Worm (Caenorhabditis elegans) whole organism, L2 larva: Measurements from ENCODE around the gene rde-4.
A peak's percentile ranks its signal among the peaks of the same experiment; 100 is the strongest.

Experiments
- F13H6.1 ChIP-seq: sonication (generic microtip); optimal IDR thresholded peaks from 2 replicates; lab custom pipeline; 2016; ENCODE audit warnings: missing genetic modification characterization, missing compliant biosample characterization
- Y55F3AM.14 ChIP-seq: fragments of 200-800 bp; sonication (Bioruptor generic); optimal IDR thresholded peaks from 2 replicates; lab custom pipeline; 2018; ENCODE audit warnings: mild to moderate bottlenecking, missing genetic modification characterization, missing compliant biosample characterization
- alr-1 ChIP-seq: fragments of 150-350 bp; optimal IDR thresholded peaks from 2 replicates; lab custom pipeline; 2014; ENCODE audit warnings: missing biosample characterization, missing genetic modification characterization
- ama-1 ChIP-seq: fragments of 150-350 bp; optimal IDR thresholded peaks from 2 replicates; lab custom pipeline; 2018; ENCODE audit warnings: inconsistent platforms
- blmp-1 ChIP-seq: sonication (generic microtip); optimal IDR thresholded peaks from 2 replicates; lab custom pipeline; 2017; ENCODE audit warnings: missing genetic modification characterization, mild to moderate bottlenecking, missing compliant biosample characterization, antibody characterized with exemption, moderate library complexity; ENCODE audit not compliant: insufficient read depth
- ceh-16 ChIP-seq: fragments of 150-350 bp; optimal IDR thresholded peaks from 2 replicates; lab custom pipeline; 2014; ENCODE audit warnings: missing biosample characterization, missing genetic modification characterization
- ceh-82 ChIP-seq: fragments of 150-350 bp; optimal IDR thresholded peaks from 2 replicates; lab custom pipeline; 2014; ENCODE audit warnings: missing biosample characterization, missing genetic modification characterization
- egl-27 ChIP-seq: sonication (generic microtip); optimal IDR thresholded peaks from 3 replicates; lab custom pipeline; 2017; ENCODE audit warnings: missing biosample characterization, missing genetic modification reagents, missing genetic modification characterization
- elt-1 ChIP-seq: fragments of 150-350 bp; optimal IDR thresholded peaks from 2 replicates; lab custom pipeline; 2014; ENCODE audit warnings: missing biosample characterization, missing genetic modification characterization
- elt-3 ChIP-seq: sonication (generic microtip); optimal IDR thresholded peaks from 2 replicates; lab custom pipeline; 2017; ENCODE audit warnings: missing biosample characterization, missing genetic modification characterization
- fos-1 ChIP-seq: fragments of 150-350 bp; optimal IDR thresholded peaks from 2 replicates; lab custom pipeline; 2014; ENCODE audit warnings: missing biosample characterization, missing genetic modification characterization
- gmeb-1 ChIP-seq: fragments of 150-350 bp; optimal IDR thresholded peaks from 2 replicates; lab custom pipeline; 2014; ENCODE audit warnings: missing biosample characterization, missing genetic modification characterization
- lin-11 ChIP-seq: fragments of 150-350 bp; sonication (generic microtip); optimal IDR thresholded peaks from 2 replicates; lab custom pipeline; 2014; ENCODE audit warnings: missing biosample characterization, missing genetic modification characterization, inconsistent platforms, mixed read lengths
- lin-39 ChIP-seq: fragments of 150-350 bp; optimal IDR thresholded peaks from 2 replicates; lab custom pipeline; 2014; ENCODE audit warnings: missing biosample characterization, missing genetic modification reagents, missing genetic modification characterization
- lsy-2 ChIP-seq, 2 experiments: fragments of 150-350 bp in 1 of 2; sonication (generic microtip) in 1 of 2; optimal IDR thresholded peaks; 2 replicates each; lab custom pipeline; 2014 to 2017; ENCODE audit warnings: missing biosample characterization in 2 of 2, missing genetic modification characterization in 2 of 2
- mbf-1 ChIP-seq: sonication (generic microtip); optimal IDR thresholded peaks from 2 replicates; lab custom pipeline; 2017; ENCODE audit warnings: missing biosample characterization, missing genetic modification characterization
- mdl-1 ChIP-seq, 2 experiments: fragments of 150-350 bp in 1 of 2; sonication (generic microtip) in 1 of 2; optimal IDR thresholded peaks; 2 replicates each; lab custom pipeline; 2017; ENCODE audit warnings: missing biosample characterization in 2 of 2, missing genetic modification characterization in 2 of 2
- nhr-10 ChIP-seq: sonication (generic microtip); optimal IDR thresholded peaks from 2 replicates; lab custom pipeline; 2017; ENCODE audit warnings: missing biosample characterization, missing genetic modification characterization
- nhr-12 ChIP-seq: fragments of 150-350 bp; optimal IDR thresholded peaks from 2 replicates; lab custom pipeline; 2014; ENCODE audit warnings: missing biosample characterization, missing genetic modification characterization
- nhr-129 ChIP-seq: fragments of 150-350 bp; optimal IDR thresholded peaks from 2 replicates; lab custom pipeline; 2014; ENCODE audit warnings: missing biosample characterization, missing genetic modification characterization
- nhr-21 ChIP-seq: fragments of 150-350 bp; optimal IDR thresholded peaks from 2 replicates; lab custom pipeline; 2014; ENCODE audit warnings: missing biosample characterization, missing genetic modification characterization
- nhr-23 ChIP-seq: fragments of 150-350 bp; optimal IDR thresholded peaks from 2 replicates; lab custom pipeline; 2014; ENCODE audit warnings: missing biosample characterization, missing genetic modification reagents, missing genetic modification characterization
- nhr-237 ChIP-seq: fragments of 150-350 bp; optimal IDR thresholded peaks from 2 replicates; lab custom pipeline; 2014; ENCODE audit warnings: missing biosample characterization, missing genetic modification characterization
- nhr-25 ChIP-seq: fragments of 150-350 bp; sonication (generic microtip); optimal IDR thresholded peaks from 3 replicates; lab custom pipeline; 2014; ENCODE audit warnings: missing biosample characterization, missing genetic modification characterization
- peb-1 ChIP-seq: fragments of 150-350 bp; optimal IDR thresholded peaks from 2 replicates; lab custom pipeline; 2014; ENCODE audit warnings: missing biosample characterization, missing genetic modification characterization
- sem-4 ChIP-seq: fragments of 150-350 bp; optimal IDR thresholded peaks from 2 replicates; lab custom pipeline; 2014; ENCODE audit warnings: missing biosample characterization, missing genetic modification reagents, missing genetic modification characterization
- sma-3 ChIP-seq: sonication (generic microtip); optimal IDR thresholded peaks from 2 replicates; lab custom pipeline; 2016; ENCODE audit warnings: missing genetic modification reagents, missing genetic modification characterization, missing compliant biosample characterization
- sma-9 ChIP-seq, 2 experiments: fragments of 150-350 bp in 1 of 2; sonication (generic microtip) in 1 of 2; optimal IDR thresholded peaks; 2 replicates each; lab custom pipeline; 2014 to 2016; ENCODE audit warnings: missing genetic modification characterization in 2 of 2, mild to moderate bottlenecking in 1 of 2, missing biosample characterization in 1 of 2, missing compliant biosample characterization in 1 of 2, missing genetic modification reagents in 1 of 2, moderate library complexity in 1 of 2
- snpc-4 ChIP-seq: fragments of 150-350 bp; optimal IDR thresholded peaks from 2 replicates; lab custom pipeline; 2014; ENCODE audit warnings: missing biosample characterization, missing genetic modification characterization
- unc-62 ChIP-seq: fragments of 150-350 bp; optimal IDR thresholded peaks from 2 replicates; lab custom pipeline; 2014; ENCODE audit warnings: missing biosample characterization, missing genetic modification reagents, missing genetic modification characterization
- ztf-1 ChIP-seq: fragments of 200-800 bp; sonication (Bioruptor generic); conservative IDR thresholded peaks from 2 replicates; pipeline ENCODE4 v1.3.6; 2022; ENCODE audit warnings: missing genetic modification characterization, missing compliant biosample characterization
- ztf-11 ChIP-seq: sonication (generic microtip); optimal IDR thresholded peaks from 2 replicates; lab custom pipeline; 2017; ENCODE audit warnings: missing biosample characterization, missing genetic modification characterization
- ztf-4 ChIP-seq: fragments of 150-350 bp; optimal IDR thresholded peaks from 2 replicates; lab custom pipeline; 2014; ENCODE audit warnings: missing biosample characterization, missing genetic modification characterization

Gene rde-4

DNA sequence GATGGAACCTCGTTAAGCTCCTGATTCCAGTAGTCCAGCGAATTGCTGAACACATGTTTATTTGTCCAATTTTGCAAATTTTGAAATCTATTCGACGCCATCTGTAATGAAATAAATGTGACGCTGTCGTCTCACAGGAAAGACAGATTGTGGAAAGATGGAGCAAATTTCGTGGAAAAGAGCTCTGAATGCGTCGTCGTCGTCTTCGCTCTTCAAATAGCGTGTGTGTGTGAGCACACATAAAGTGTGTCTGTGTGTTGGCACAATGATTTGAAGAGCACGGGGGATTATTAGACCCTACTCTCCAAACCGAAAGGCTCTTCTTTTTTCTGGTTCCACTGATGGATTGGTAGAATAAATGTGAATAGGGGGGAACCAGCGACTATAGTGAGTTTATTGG, 32.3 kb downstream of the rde-4 start, which contains the start of gene unc-47:
TSS of gene unc-47 (minus strand) at position 101 of the 400 bp plus-strand sequence.
- TF ChIP-seq F13H6.1 (tag; lab: Kevin White, UChicago): no peak
- TF ChIP-seq ztf-4 (tag; lab: Kevin White, UChicago): no peak
- no peak for TF ChIP-seq mdl-1 (tag; optimal IDR thresholded peaks at IDR 0.05; lab: Kevin White, UChicago)
- TF ChIP-seq nhr-21 (tag; lab: Kevin White, UChicago): no peak
- no peak for TF ChIP-seq nhr-25 (tag; lab: Kevin White, UChicago)
- no peak for TF ChIP-seq sma-9 (GFP tag; optimal IDR thresholded peaks at IDR 0.05; lab: Kevin White, UChicago)
- no peak for TF ChIP-seq sma-9 (tag; optimal IDR thresholded peaks at IDR 0.05; lab: Kevin White, UChicago)
- no peak for TF ChIP-seq peb-1 (tag; lab: Kevin White, UChicago)
- TF ChIP-seq gmeb-1: no peak
- no peak for TF ChIP-seq snpc-4 (tag; lab: Kevin White, UChicago)

DNA sequence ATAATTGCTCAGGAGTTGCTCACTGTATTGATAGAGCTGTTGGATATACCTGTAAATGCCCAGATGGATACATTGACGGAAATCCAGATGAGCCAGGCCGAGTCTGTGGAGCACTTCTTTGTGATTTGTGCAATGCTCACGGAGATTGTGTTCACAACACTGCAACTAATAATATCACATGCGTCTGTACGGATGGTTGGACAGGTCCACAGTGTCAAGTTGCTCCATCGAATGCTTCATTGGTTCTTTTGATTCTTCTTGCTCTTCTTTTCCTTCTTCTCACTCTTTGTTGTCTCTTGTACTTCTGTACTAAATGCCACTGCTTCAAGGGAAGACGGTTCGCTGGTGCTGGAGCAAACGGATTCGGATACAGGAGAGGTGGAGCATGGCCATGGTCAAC, 36.6 kb downstream of the rde-4 start:
- no peak for TF ChIP-seq nhr-237 (tag; lab: Kevin White, UChicago)

DNA sequence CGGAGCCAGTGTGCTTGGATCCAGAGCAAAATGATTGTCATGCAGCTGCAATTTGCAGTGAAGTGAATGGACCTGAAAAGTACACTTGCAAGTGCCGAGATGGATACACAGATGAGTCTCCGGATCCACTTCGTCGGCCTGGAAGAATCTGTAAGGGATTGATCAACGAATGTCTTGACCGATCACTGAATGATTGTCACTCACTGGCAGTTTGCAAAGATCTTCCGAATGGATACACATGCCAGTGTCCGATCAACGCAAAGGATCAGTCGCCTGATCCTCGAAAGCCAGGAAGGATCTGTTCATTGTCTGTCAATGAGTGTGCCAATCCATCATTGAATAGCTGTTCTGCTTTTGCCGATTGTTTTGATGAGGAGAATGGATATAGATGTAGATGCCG, 39.0 kb downstream of the rde-4 start:
- no peak for TF ChIP-seq snpc-4 (tag; lab: Kevin White, UChicago)
- no peak for TF ChIP-seq nhr-129 (tag; lab: Kevin White, UChicago)
- no peak for TF ChIP-seq nhr-237 (tag; lab: Kevin White, UChicago)
- no peak for TF ChIP-seq lsy-2 (tag; optimal IDR thresholded peaks at IDR 0.05; lab: Kevin White, UChicago)
- no peak for TF ChIP-seq lin-11 (tag; lab: Kevin White, UChicago)
- no peak for TF ChIP-seq elt-1 (tag; lab: Kevin White, UChicago)
- no peak for TF ChIP-seq ztf-11
- no peak for TF ChIP-seq sma-3 (GFP tag; lab: Kevin White, UChicago)
- no peak for TF ChIP-seq ceh-16 (tag; lab: Kevin White, UChicago)
- TF ChIP-seq nhr-21 (tag; lab: Kevin White, UChicago): no peak

DNA sequence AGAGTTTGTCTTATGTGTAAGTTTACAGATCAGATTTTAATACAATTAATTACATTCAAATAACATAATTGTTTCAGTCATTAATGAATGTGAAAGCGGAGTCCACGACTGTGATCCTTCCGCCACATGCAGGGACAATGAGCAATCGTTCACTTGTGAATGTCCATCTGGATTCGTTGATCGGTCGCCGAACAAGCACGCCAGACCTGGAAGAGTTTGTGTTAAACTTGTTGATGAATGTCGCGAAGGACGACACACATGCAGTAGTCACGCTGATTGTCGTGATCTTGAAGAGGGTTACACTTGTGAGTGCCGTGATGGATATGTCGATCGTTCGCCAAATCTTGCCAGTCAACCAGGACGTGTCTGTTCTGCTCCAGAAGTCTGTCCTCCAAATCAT, 39.9 kb downstream of the rde-4 start:
- TF ChIP-seq ama-1 (no peak), nhr-23 (tag; lab: Kevin White, UChicago) (no peak), egl-27 (no peak), mbf-1 (tag; lab: Kevin White, UChicago) (no peak), lin-11 (tag; lab: Kevin White, UChicago) (no peak), mdl-1 (tag; optimal IDR thresholded peaks at IDR 0.05; lab: Kevin White, UChicago) (no peak), alr-1 (no peak), lin-39 (tag; lab: Kevin White, UChicago) (no peak), sem-4 (no peak), ztf-4 (tag; lab: Kevin White, UChicago) (no peak), nhr-12 (tag; lab: Kevin White, UChicago) (no peak), ztf-1 (GFP tag; lab: Robert Waterston, UW) (no peak), unc-62 (no peak), Y55F3AM.14 (GFP tag; lab: Kevin White, UChicago) (no peak), sma-3 (GFP tag; lab: Kevin White, UChicago) (no peak)

DNA sequence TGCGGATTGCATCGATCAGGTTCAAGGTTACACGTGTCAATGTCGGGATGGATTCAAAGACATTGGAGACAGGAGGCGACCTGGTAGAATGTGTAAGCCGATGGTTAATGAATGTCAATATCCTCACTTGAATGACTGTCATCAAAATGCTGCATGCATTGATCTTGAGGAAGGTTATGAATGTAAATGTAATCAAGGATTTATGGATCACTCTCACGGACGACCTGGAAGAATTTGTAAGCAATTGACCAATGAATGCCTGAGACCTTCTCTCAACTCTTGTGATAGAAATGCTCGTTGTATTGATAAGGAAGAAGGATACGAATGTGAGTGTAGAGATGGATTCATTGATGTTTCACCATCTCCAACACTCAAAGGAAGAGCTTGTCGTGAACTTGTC, 40.4 kb downstream of the rde-4 start:
- no peak for TF ChIP-seq unc-62
- no peak for TF ChIP-seq sma-9 (GFP tag; optimal IDR thresholded peaks at IDR 0.05; lab: Kevin White, UChicago)
- no peak for TF ChIP-seq sma-9 (tag; optimal IDR thresholded peaks at IDR 0.05; lab: Kevin White, UChicago)
- TF ChIP-seq ztf-11: no peak
- no peak for TF ChIP-seq blmp-1
- TF ChIP-seq ceh-82: no peak
- TF ChIP-seq nhr-25 (tag; lab: Kevin White, UChicago): no peak
- TF ChIP-seq Y55F3AM.14 (GFP tag; lab: Kevin White, UChicago): no peak
- no peak for TF ChIP-seq ama-1
- TF ChIP-seq sma-3 (GFP tag; lab: Kevin White, UChicago): no peak
- no peak for TF ChIP-seq nhr-10 (tag; lab: Kevin White, UChicago)

DNA sequence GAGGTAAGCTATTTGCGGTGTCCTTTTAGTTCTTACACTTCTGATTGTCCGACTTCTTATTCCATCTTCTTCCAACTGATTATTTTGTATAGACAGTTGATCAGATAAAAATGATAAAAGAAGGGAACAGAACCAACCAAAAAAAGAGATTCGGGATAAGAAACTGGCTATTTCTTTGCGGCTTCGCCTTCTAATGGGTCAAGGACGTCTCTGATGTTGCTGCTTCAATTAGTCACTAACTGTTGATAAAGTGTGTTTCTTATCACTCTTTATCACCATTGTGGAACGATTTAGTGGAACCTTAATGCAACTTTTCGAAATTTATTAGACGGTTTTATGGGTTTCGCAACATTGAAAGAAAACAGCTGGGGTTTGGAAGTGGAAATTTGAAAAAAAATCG, 48.2 kb downstream of the rde-4 start:
- TF ChIP-seq ztf-11: no peak
- no peak for TF ChIP-seq elt-3 (tag; lab: Kevin White, UChicago)
- no peak for TF ChIP-seq ztf-1 (GFP tag; lab: Robert Waterston, UW)
- no peak for TF ChIP-seq nhr-129 (tag; lab: Kevin White, UChicago)
- TF ChIP-seq fos-1 (tag; lab: Kevin White, UChicago): peak; percentile 58
- TF ChIP-seq elt-1 (tag; lab: Kevin White, UChicago): no peak
- TF ChIP-seq nhr-21 (tag; lab: Kevin White, UChicago): peak; percentile 7
